Fruit fly (Drosophila melanogaster): ENCODE measurements around the gene CG6171.

The CG6171 gene

dm6 chr3R:15366839-15367238 lies 3.2 kb upstream of the CG6171 start (continued):
- TF ChIP-seq sisA (GFP tag; IDR thresholded peaks at IDR 0.05) = no peak; the same call in 1 of the 2 replicates
- TF ChIP-seq eyg (GFP tag; optimal IDR thresholded peaks at IDR 0.05) = no peak
- peak; percentile 40 for TF ChIP-seq CG17829 (tag; optimal IDR thresholded peaks at IDR 0.05)
- TF ChIP-seq CG2116 (GFP tag; optimal IDR thresholded peaks at IDR 0.05) = no peak
- TF ChIP-seq stwl (tag; optimal IDR thresholded peaks at IDR 0.05) = no peak
- peak; percentile 73 for TF ChIP-seq CG7556 (GFP tag; optimal IDR thresholded peaks at IDR 0.05)
- no peak for TF ChIP-seq CG5953 (GFP tag; IDR thresholded peaks at IDR 0.05)
- TF ChIP-seq MTF-1 (GFP tag; optimal IDR thresholded peaks at IDR 0.05; ENCODE audit: borderline replicate concordance) = no peak
- peak; percentile 45; the same call in 1 of the 2 replicates for TF ChIP-seq esg (GFP tag; conservative IDR thresholded peaks at IDR 0.05)
- peak; percentile 63 for TF ChIP-seq PHDP (tag; optimal IDR thresholded peaks at IDR 0.05)
- TF ChIP-seq chinmo (GFP tag; IDR thresholded peaks at IDR 0.05; ENCODE audit: partially characterized antibody) = no peak
- TF ChIP-seq CG17802 (tag; optimal IDR thresholded peaks at IDR 0.05) = no peak
- no peak for TF ChIP-seq cad (GFP tag; optimal IDR thresholded peaks at IDR 0.05)
- no peak for TF ChIP-seq br (optimal IDR thresholded peaks at IDR 0.05)
- no peak for TF ChIP-seq pzg (GFP tag; optimal IDR thresholded peaks at IDR 0.05)
- peak; percentile 8 for TF ChIP-seq fd3F (GFP tag; optimal IDR thresholded peaks at IDR 0.05)
- TF ChIP-seq CG18262 (tag; optimal IDR thresholded peaks at IDR 0.05) = peak; percentile 47
- TF ChIP-seq CG10366 (GFP tag; IDR thresholded peaks at IDR 0.05) = peak; percentile 62
- TF ChIP-seq CG1603 (tag; optimal IDR thresholded peaks at IDR 0.05) = peak; percentile 17
- peak; percentile 45 for TF ChIP-seq CG2712 (tag; optimal IDR thresholded peaks at IDR 0.05)
- TF ChIP-seq kah (GFP tag; optimal IDR thresholded peaks at IDR 0.05) = no peak
- TF ChIP-seq Dbx (GFP tag; IDR thresholded peaks at IDR 0.05) = 0 out of 3 replicates have a peak, but pooled peaks have one; percentile 29
- peak; percentile 40; the same call in 1 of the 3 replicates for TF ChIP-seq dysf (GFP tag; IDR thresholded peaks at IDR 0.05)
- no peak for TF ChIP-seq pum (GFP tag; optimal IDR thresholded peaks at IDR 0.05)
- TF ChIP-seq CG17328 (GFP tag; IDR thresholded peaks at IDR 0.05) = peak; percentile 59
- peak; percentile 4 for TF ChIP-seq lilli (GFP tag; optimal IDR thresholded peaks at IDR 0.05)
- TF ChIP-seq Oaz (GFP tag; IDR thresholded peaks at IDR 0.05) = no peak
- TF ChIP-seq Xbp1 (GFP tag; optimal IDR thresholded peaks at IDR 0.05) = peak; percentile 28
- TF ChIP-seq Antp (GFP tag; optimal IDR thresholded peaks at IDR 0.05) = no peak
- peak; percentile 64; the same call in 1 of the 2 replicates for TF ChIP-seq HLH3B (GFP tag; IDR thresholded peaks at IDR 0.05)
- no peak for TF ChIP-seq CG5245 (GFP tag; optimal IDR thresholded peaks at IDR 0.05)
- TF ChIP-seq sens (GFP tag) = peak; percentile 75
- TF ChIP-seq CG6654 (GFP tag; optimal IDR thresholded peaks at IDR 0.05) = no peak
- TF ChIP-seq CG7839 (tag; optimal IDR thresholded peaks at IDR 0.05) = no peak
- 0 out of 2 replicates have a peak, but pooled peaks have one; percentile 11 for TF ChIP-seq Adf1 (GFP tag; IDR thresholded peaks at IDR 0.05)
- TF ChIP-seq run (tag; optimal IDR thresholded peaks at IDR 0.05) = no peak
- no peak for TF ChIP-seq CG12299 (tag; optimal IDR thresholded peaks at IDR 0.05)
- peak in 1 of 2 experiments; percentile 62 for TF ChIP-seq bsh (GFP tag; optimal IDR thresholded peaks at IDR 0.05)
- no peak for TF ChIP-seq fru (optimal IDR thresholded peaks at IDR 0.05)
- no peak for TF ChIP-seq CG10565 (GFP tag; optimal IDR thresholded peaks at IDR 0.05)
- no peak for TF ChIP-seq CG15479 (GFP tag; optimal IDR thresholded peaks at IDR 0.05)
- TF ChIP-seq inv (GFP tag; IDR thresholded peaks at IDR 0.05; ENCODE audit: partially characterized antibody) = no peak
- TF ChIP-seq CG3847 (GFP tag; IDR thresholded peaks at IDR 0.05) = no peak; the same call in 1 of the 2 replicates
- TF ChIP-seq CG11504 (tag; optimal IDR thresholded peaks at IDR 0.05) = no peak
- no peak for TF ChIP-seq sob (GFP tag; IDR thresholded peaks at IDR 0.05)
- peak; percentile 8 for TF ChIP-seq CG6765 (GFP tag; optimal IDR thresholded peaks at IDR 0.05)
- TF ChIP-seq Oli (tag; optimal IDR thresholded peaks at IDR 0.05) = peak; percentile 25
- TF ChIP-seq CG9797 (GFP tag; optimal IDR thresholded peaks at IDR 0.05) = no peak
- TF ChIP-seq HHEX (GFP tag; optimal IDR thresholded peaks at IDR 0.05) = no peak
- TF ChIP-seq nmo (GFP tag; optimal IDR thresholded peaks at IDR 0.05) = peak; percentile 31
- TF ChIP-seq CG9609 (GFP tag; optimal IDR thresholded peaks at IDR 0.05) = no peak
- no peak for TF ChIP-seq Hr39 (optimal IDR thresholded peaks at IDR 0.05)

Measured in whole organism, embryonic.